Worm (Caenorhabditis elegans): ENCODE measurements around the gene fbxa-165.

DNA sequence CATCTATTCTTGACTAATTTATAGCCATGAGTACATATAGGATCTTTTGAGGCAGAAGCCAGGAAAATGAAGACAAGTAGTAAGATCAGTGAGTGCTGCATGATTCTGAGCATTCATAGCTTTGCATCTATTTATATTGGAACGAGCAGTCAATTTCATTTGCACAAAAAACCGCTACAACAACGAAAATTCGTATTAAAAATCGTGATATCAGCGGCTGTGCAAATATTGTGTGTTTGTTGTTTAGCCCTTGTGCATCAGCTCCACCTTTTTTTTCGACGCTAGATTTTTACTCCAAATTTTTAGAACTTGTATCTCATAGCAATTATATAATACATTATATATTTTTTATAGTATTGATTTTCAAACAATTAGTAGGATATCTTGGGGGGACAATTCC lies 32.1 kb downstream of the fbxa-165 start, which contains the start of gene clec-21:
- no peak for TF ChIP-seq egl-13 (tag; optimal IDR thresholded peaks at IDR 0.05)
- no peak for TF ChIP-seq sptf-1 (tag; optimal IDR thresholded peaks at IDR 0.05)
